Fruit fly (Drosophila melanogaster) whole organism, embryonic: ENCODE measurements around the gene nompB.

Experiments
- ATbp ChIP-seq: fragments of 200-800 bp; sonication (Bioruptor generic); optimal IDR thresholded peaks from 2 replicates; lab custom pipeline; 2017; ENCODE audit warnings: missing biosample characterization, mild to moderate bottlenecking, missing genetic modification characterization, missing genetic modification reagents
- Adf1 ChIP-seq: fragments of 200-800 bp; sonication (Bioruptor generic); IDR thresholded peaks from 2 replicates; pipeline ENCODE4 v1.3.6; 2022; ENCODE audit warnings: missing biosample characterization, missing genetic modification characterization
- C15 ChIP-seq: fragments of 200-800 bp; sonication (Bioruptor generic); IDR thresholded peaks from 3 replicates; pipeline ENCODE4 v1.3.6; 2022; ENCODE audit warnings: missing biosample characterization, missing genetic modification characterization
- CG1024 ChIP-seq: fragments of 200-800 bp; sonication (Bioruptor generic); IDR thresholded peaks from 2 replicates; pipeline ENCODE4 v1.3.6; 2022; ENCODE audit warnings: missing biosample characterization, missing genetic modification characterization
- CG10274 ChIP-seq: fragments of 200-800 bp; sonication (Bioruptor generic); optimal IDR thresholded peaks from 3 replicates; lab custom pipeline; 2017; ENCODE audit warnings: missing biosample characterization, mild to moderate bottlenecking, missing genetic modification characterization
- CG10979 ChIP-seq: fragments of 200-800 bp; sonication (Bioruptor generic); optimal IDR thresholded peaks from 2 replicates; lab custom pipeline; 2018; ENCODE audit warnings: missing biosample characterization, mild to moderate bottlenecking, missing genetic modification characterization, moderate library complexity
- CG12236 ChIP-seq: fragments of 200-800 bp; sonication (Bioruptor generic); optimal IDR thresholded peaks from 2 replicates; lab custom pipeline; 2016; ENCODE audit warnings: missing biosample characterization, missing genetic modification characterization
- CG12659 ChIP-seq: fragments of 200-800 bp; sonication (Bioruptor generic); optimal IDR thresholded peaks from 3 replicates; lab custom pipeline; 2017; ENCODE audit warnings: mild to moderate bottlenecking, missing biosample characterization, missing genetic modification reagents, missing genetic modification characterization
- CG14860 ChIP-seq: fragments of 200-800 bp; sonication (Bioruptor generic); IDR thresholded peaks from 3 replicates; pipeline ENCODE4 v1.3.6; 2022; ENCODE audit warnings: missing biosample characterization, missing genetic modification characterization; ENCODE audit not compliant: partially characterized antibody
- CG15601 ChIP-seq: fragments of 200-800 bp; sonication (Bioruptor generic); optimal IDR thresholded peaks from 3 replicates; lab custom pipeline; 2019; ENCODE audit warnings: missing biosample characterization, mild to moderate bottlenecking, missing genetic modification characterization, moderate library complexity
- CG1832 ChIP-seq: fragments of 200-800 bp; sonication (Bioruptor generic); optimal IDR thresholded peaks from 2 replicates; lab custom pipeline; 2017; ENCODE audit warnings: missing biosample characterization, mild to moderate bottlenecking, missing genetic modification characterization, inconsistent platforms
- CG2199 ChIP-seq: fragments of 200-800 bp; sonication (Bioruptor generic); IDR thresholded peaks from 3 replicates; pipeline ENCODE4 v1.3.6; 2022; ENCODE audit warnings: missing biosample characterization, missing genetic modification characterization
- CG30020 ChIP-seq: fragments of 200-800 bp; optimal IDR thresholded peaks from 2 replicates; lab custom pipeline; 2019; ENCODE audit warnings: missing biosample characterization, mild to moderate bottlenecking, missing genetic modification characterization, moderate library complexity
- CG34376 ChIP-seq: fragments of 200-800 bp; sonication (Bioruptor generic); optimal IDR thresholded peaks from 2 replicates; lab custom pipeline; 2018; ENCODE audit warnings: missing biosample characterization, mild to moderate bottlenecking, missing genetic modification characterization
- CG3838 ChIP-seq: fragments of 200-800 bp; sonication (Bioruptor generic); optimal IDR thresholded peaks from 3 replicates; lab custom pipeline; 2016; ENCODE audit warnings: missing biosample characterization, missing genetic modification characterization
- CG4282 ChIP-seq: fragments of 200-800 bp; sonication (Bioruptor generic); optimal IDR thresholded peaks from 2 replicates; lab custom pipeline; 2016; ENCODE audit warnings: missing biosample characterization, missing genetic modification characterization
- CG6654 ChIP-seq: fragments of 200-800 bp; sonication (Bioruptor generic); optimal IDR thresholded peaks from 2 replicates; lab custom pipeline; 2017; ENCODE audit warnings: missing biosample characterization, mild to moderate bottlenecking, missing genetic modification characterization
- CG7271 ChIP-seq: fragments of 200-800 bp; sonication (Bioruptor generic); optimal IDR thresholded peaks from 2 replicates; lab custom pipeline; 2018; ENCODE audit warnings: missing biosample characterization, mild to moderate bottlenecking, missing genetic modification characterization, moderate library complexity
- CG7357 ChIP-seq: fragments of 200-800 bp; sonication (Bioruptor generic); IDR thresholded peaks from 3 replicates; pipeline ENCODE4 v1.3.6; 2022; ENCODE audit warnings: missing biosample characterization, missing genetic modification characterization
- CG9932 ChIP-seq: fragments of 200-800 bp; sonication (Bioruptor generic); IDR thresholded peaks from 2 replicates; pipeline ENCODE4 v1.3.6; 2022; ENCODE audit warnings: missing biosample characterization, missing genetic modification characterization
- Doc2 ChIP-seq: fragments of 200-800 bp; sonication (Bioruptor generic); IDR thresholded peaks from 2 replicates; pipeline ENCODE4 v1.3.6; 2022; ENCODE audit warnings: missing biosample characterization, missing genetic modification characterization
- Dp ChIP-seq: fragments of 200-800 bp; sonication (Bioruptor generic); optimal IDR thresholded peaks from 2 replicates; lab custom pipeline; 2018; ENCODE audit warnings: missing biosample characterization, mild to moderate bottlenecking, missing genetic modification characterization, moderate library complexity
- Dref ChIP-seq: fragments of 200-800 bp; sonication (Bioruptor generic); IDR thresholded peaks from 2 replicates; pipeline ENCODE4 v1.3.6; 2022; ENCODE audit warnings: missing biosample characterization, missing genetic modification characterization
- HLH54F ChIP-seq: fragments of 200-800 bp; sonication (Bioruptor generic); optimal IDR thresholded peaks from 3 replicates; lab custom pipeline; 2016; ENCODE audit warnings: missing biosample characterization, missing genetic modification characterization
- Jarid2 ChIP-seq: fragments of 200-800 bp; sonication (Bioruptor generic); optimal IDR thresholded peaks from 3 replicates; lab custom pipeline; 2017; ENCODE audit warnings: mild to moderate bottlenecking, missing biosample characterization, missing genetic modification reagents, missing genetic modification characterization
- Lim3 ChIP-seq: fragments of 200-800 bp; sonication (Bioruptor generic); IDR thresholded peaks from 2 replicates; pipeline ENCODE4 v1.3.6; 2022; ENCODE audit warnings: missing biosample characterization, missing genetic modification characterization
- Nf-YC ChIP-seq: fragments of 200-800 bp; optimal IDR thresholded peaks from 3 replicates; lab custom pipeline; 2019; ENCODE audit warnings: missing biosample characterization, mild to moderate bottlenecking, missing genetic modification characterization, moderate library complexity
- Rfx ChIP-seq: fragments of 200-800 bp; sonication (Bioruptor generic); IDR thresholded peaks from 2 replicates; pipeline ENCODE4 v1.3.6; 2022; ENCODE audit warnings: missing biosample characterization, missing genetic modification characterization
- TFAM ChIP-seq: fragments of 200-800 bp; sonication (Bioruptor generic); optimal IDR thresholded peaks from 2 replicates; lab custom pipeline; 2017; ENCODE audit warnings: missing biosample characterization, missing genetic modification characterization, inconsistent platforms
- YL-1 ChIP-seq: fragments of 200-800 bp; sonication (Bioruptor generic); optimal IDR thresholded peaks from 3 replicates; lab custom pipeline; 2017; ENCODE audit warnings: missing biosample characterization, mild to moderate bottlenecking, missing genetic modification characterization
- ato ChIP-seq: fragments of 200-800 bp; sonication (Bioruptor generic); IDR thresholded peaks from 2 replicates; pipeline ENCODE4 v1.3.6; 2022; ENCODE audit warnings: missing biosample characterization, missing genetic modification characterization; ENCODE audit not compliant: partially characterized antibody
- bowl ChIP-seq: fragments of 200-800 bp; sonication (Bioruptor generic); IDR thresholded peaks from 2 replicates; pipeline ENCODE4 v1.3.6; 2022; ENCODE audit warnings: missing biosample characterization, missing genetic modification characterization
- crc ChIP-seq: fragments of 200-800 bp; sonication (Bioruptor generic); optimal IDR thresholded peaks from 2 replicates; lab custom pipeline; 2016; ENCODE audit warnings: missing biosample characterization, missing genetic modification characterization
- fd64A ChIP-seq: fragments of 200-800 bp; sonication (Bioruptor generic); optimal IDR thresholded peaks from 3 replicates; lab custom pipeline; 2018; ENCODE audit warnings: missing biosample characterization, mild to moderate bottlenecking, missing genetic modification characterization
- insv ChIP-seq, 2 experiments: fragments of 200-800 bp; sonication (Bioruptor generic); optimal IDR thresholded peaks; 3 replicates each; lab custom pipeline; 2016 to 2018; ENCODE audit warnings: missing biosample characterization in 2 of 2, missing genetic modification characterization in 2 of 2
- klu ChIP-seq: fragments of 200-800 bp; sonication (Bioruptor generic); IDR thresholded peaks from 2 replicates; pipeline ENCODE4 v1.3.6; 2022; ENCODE audit warnings: missing biosample characterization, missing genetic modification characterization
- lab ChIP-seq: fragments of 200-800 bp; sonication (Bioruptor generic); optimal IDR thresholded peaks from 3 replicates; lab custom pipeline; 2017; ENCODE audit warnings: missing biosample characterization, missing genetic modification characterization, mild to moderate bottlenecking, moderate library complexity, missing genetic modification reagents
- mirr ChIP-seq: fragments of 200-800 bp; sonication (Bioruptor generic); optimal IDR thresholded peaks from 3 replicates; lab custom pipeline; 2018; ENCODE audit warnings: missing biosample characterization, mild to moderate bottlenecking, missing genetic modification characterization
- org-1 ChIP-seq: fragments of 200-800 bp; sonication (Bioruptor generic); optimal IDR thresholded peaks from 2 replicates; lab custom pipeline; 2017; ENCODE audit warnings: missing biosample characterization, missing genetic modification characterization
- otp ChIP-seq: fragments of 200-800 bp; sonication (Bioruptor generic); IDR thresholded peaks from 3 replicates; pipeline ENCODE4, ENCODE4 v1.3.6; 2022; ENCODE audit warnings: missing biosample characterization, missing genetic modification characterization
- sc ChIP-seq, 3 experiments: fragments of >200 bp in 2 of 3; fragments of 200-800 bp in 1 of 3; sonication (Bioruptor generic) in 1 of 3; optimal IDR thresholded peaks; 2 replicates in 2 of 3; 3 replicates in 1 of 3; lab custom pipeline; 2017; ENCODE audit warnings: mild to moderate bottlenecking in 1 of 3, missing biosample characterization in 1 of 3, missing genetic modification characterization in 1 of 3, missing genetic modification reagents in 1 of 3
- sens ChIP-seq: fragments of 200-800 bp; sonication (Bioruptor generic); peaks from one replicate; lab custom pipeline; 2016; ENCODE audit warnings: missing biosample characterization, missing genetic modification characterization
- sisA ChIP-seq: fragments of 200-800 bp; sonication (Bioruptor generic); IDR thresholded peaks from 2 replicates; pipeline ENCODE4 v1.3.6; 2022; ENCODE audit warnings: missing biosample characterization, missing genetic modification characterization
- slou ChIP-seq: fragments of 200-800 bp; sonication (Bioruptor generic); optimal IDR thresholded peaks from 3 replicates; lab custom pipeline; 2016; ENCODE audit warnings: missing biosample characterization, missing genetic modification characterization
- vvl ChIP-seq: fragments of 200-800 bp; sonication (Bioruptor generic); IDR thresholded peaks from 2 replicates; pipeline ENCODE4 v1.3.6; 2022; ENCODE audit warnings: missing biosample characterization, missing genetic modification characterization
- zen ChIP-seq: fragments of 200-800 bp; sonication (Bioruptor generic); optimal IDR thresholded peaks from 3 replicates; lab custom pipeline; 2018; ENCODE audit warnings: missing biosample characterization, mild to moderate bottlenecking, missing genetic modification characterization, moderate library complexity
- zfh2 ChIP-seq: fragments of 200-800 bp; sonication (Bioruptor generic); optimal IDR thresholded peaks from 2 replicates; lab custom pipeline; 2016; ENCODE audit warnings: missing biosample characterization, missing genetic modification characterization

nompB gene

dm6 chr2L:21629814-21630562 is 40.8 kb upstream of the nompB start, which contains the start of gene Df31 (continued):
- no peak for TF ChIP-seq sc (optimal IDR thresholded peaks at IDR 0.05; lab: Kevin White, UChicago)
- TF ChIP-seq sc (GFP tag; optimal IDR thresholded peaks at IDR 0.05; lab: Kevin White, UChicago): peak; percentile 3
- TF ChIP-seq CG30020 (tag; lab: Kevin White, UChicago): peak; percentile 83
- no peak for TF ChIP-seq YL-1 (GFP tag; lab: Kevin White, UChicago)
- TF ChIP-seq CG1024: peak; percentile 78; the same call in 1 of the 2 replicates
- TF ChIP-seq Nf-YC: no peak
- peak; percentile 78 for TF ChIP-seq CG14860 (GFP tag; lab: Robert Waterston, UW)
- TF ChIP-seq sisA (GFP tag; lab: Robert Waterston, UW): no peak
- no peak for TF ChIP-seq CG10274 (GFP tag; lab: Kevin White, UChicago)
- TF ChIP-seq Rfx (GFP tag; lab: Robert Waterston, UW): peak; percentile 89; the same call in 1 of the 2 replicates

dm6 chr2L:21629149-21629813 is 40.1 kb upstream of the nompB start:
- TF ChIP-seq sens (no peak), CG12659 (GFP tag; lab: Kevin White, UChicago) (no peak), CG9932 (GFP tag; lab: Robert Waterston, UW) (peak; percentile 6; the same call in 1 of the 2 replicates), otp (GFP tag; lab: Robert Waterston, UW) (0 out of 3 replicates have a peak, but pooled peaks have one; percentile 34), Jarid2 (no peak), CG2199 (GFP tag; lab: Robert Waterston, UW) (peak; percentile 57; the same call in 1 of the 3 replicates), TFAM (GFP tag; lab: Kevin White, UChicago) (no peak), CG4282 (GFP tag; lab: Kevin White, UChicago) (peak; percentile 11), Dp (GFP tag; lab: Kevin White, UChicago) (peak; percentile 47), zen (tag; lab: Kevin White, UChicago) (peak; percentile 43), CG1832 (peak; percentile 93), CG12236 (GFP tag; lab: Kevin White, UChicago) (no peak), lab (no peak), Lim3 (GFP tag; lab: Robert Waterston, UW) (no peak), Dref (no peak), CG15601 (tag; lab: Kevin White, UChicago) (no peak), crc (GFP tag; lab: Kevin White, UChicago) (no peak), zfh2 (GFP tag; lab: Kevin White, UChicago) (no peak), bowl (GFP tag; lab: Robert Waterston, UW) (no peak), CG7271 (tag; lab: Kevin White, UChicago) (no peak), fd64A (peak; percentile 6), Doc2 (GFP tag; lab: Robert Waterston, UW) (no peak), Adf1 (GFP tag; lab: Robert Waterston, UW) (peak; percentile 72), YL-1 (GFP tag; lab: Kevin White, UChicago) (peak; percentile 68), ato (GFP tag; lab: Robert Waterston, UW) (no peak), C15 (GFP tag; lab: Robert Waterston, UW) (no peak), slou (GFP tag; lab: Kevin White, UChicago) (peak; percentile 14), CG3838 (GFP tag; lab: Kevin White, UChicago) (peak; percentile 2), insv (GFP tag; optimal IDR thresholded peaks at IDR 0.05; lab: Kevin White, UChicago) (no peak), CG6654 (GFP tag; lab: Kevin White, UChicago) (no peak), vvl (GFP tag; lab: Robert Waterston, UW) (peak; percentile 58; the same call in 1 of the 2 replicates), HLH54F (GFP tag; lab: Kevin White, UChicago) (no peak), CG34376 (GFP tag; lab: Kevin White, UChicago) (no peak), klu (GFP tag; lab: Robert Waterston, UW) (no peak), mirr (GFP tag; lab: Kevin White, UChicago) (peak; percentile 64), CG10979 (tag; lab: Kevin White, UChicago) (no peak), ATbp (GFP tag; lab: Kevin White, UChicago) (no peak), org-1 (GFP tag; lab: Kevin White, UChicago) (no peak), CG7357 (GFP tag; lab: Robert Waterston, UW) (no peak)
